Fruit fly (Drosophila melanogaster): ENCODE data around the gene CG3808.

Gene CG3808

dm6 chr3L:19045299-19046025 lies 45.1 kb upstream of the CG3808 start, which contains the start of gene nkd (continued):
- TF ChIP-seq unpg (GFP tag; optimal IDR thresholded peaks at IDR 0.05) (peak; percentile 93), CG12942 (GFP tag; optimal IDR thresholded peaks at IDR 0.05) (peak; percentile 92), tgo (GFP tag; IDR thresholded peaks at IDR 0.05) (peak; percentile 91), CG14014 (GFP tag; IDR thresholded peaks at IDR 0.05) (peak; percentile 95), CG17802 (tag; optimal IDR thresholded peaks at IDR 0.05) (peak; percentile 29), Stat92E (GFP tag; optimal IDR thresholded peaks at IDR 0.05) (peak in 1 of 3 experiments; percentile 71), cas (GFP tag; IDR thresholded peaks at IDR 0.05) (peak; percentile 82), corto (GFP tag; optimal IDR thresholded peaks at IDR 0.05) (peak; percentile 58), CG15514 (GFP tag; optimal IDR thresholded peaks at IDR 0.05) (peak; percentile 63), ato (GFP tag; IDR thresholded peaks at IDR 0.05; ENCODE audit: partially characterized antibody) (peak; percentile 49; the same call in 1 of the 2 replicates), br (optimal IDR thresholded peaks at IDR 0.05) (no peak), CG17829 (tag; optimal IDR thresholded peaks at IDR 0.05) (peak; percentile 94), CG12744 (GFP tag; optimal IDR thresholded peaks at IDR 0.05) (peak; percentile 61), ind (GFP tag; optimal IDR thresholded peaks at IDR 0.05) (peak; percentile 82), vfl (GFP tag; optimal IDR thresholded peaks at IDR 0.05) (peak; percentile 76), dan (GFP tag; IDR thresholded peaks at IDR 0.05) (no peak), CG11398 (GFP tag; optimal IDR thresholded peaks at IDR 0.05) (peak; percentile 61), ERR (GFP tag; optimal IDR thresholded peaks at IDR 0.05) (peak; percentile 4), peb (GFP tag; IDR thresholded peaks at IDR 0.05) (peak; percentile 62), CG8924 (tag; optimal IDR thresholded peaks at IDR 0.05) (peak; percentile 92), abd-A (tag; optimal IDR thresholded peaks at IDR 0.05) (peak; percentile 62), NK7.1 (GFP tag; optimal IDR thresholded peaks at IDR 0.05) (peak; percentile 41), CG5245 (GFP tag; optimal IDR thresholded peaks at IDR 0.05) (peak; percentile 46), CG13775 (GFP tag; optimal IDR thresholded peaks at IDR 0.05) (peak; percentile 71), pnt (GFP tag; optimal IDR thresholded peaks at IDR 0.05) (peak; percentile 29), Side (GFP tag; optimal IDR thresholded peaks at IDR 0.05) (peak; percentile 41), CG6254 (GFP tag; optimal IDR thresholded peaks at IDR 0.05) (peak; percentile 56), NC2α (GFP tag; optimal IDR thresholded peaks at IDR 0.05) (no peak), Hmx (GFP tag; optimal IDR thresholded peaks at IDR 0.05) (no peak), otp (GFP tag; IDR thresholded peaks at IDR 0.05) (peak; percentile 87), vvl (GFP tag; IDR thresholded peaks at IDR 0.05) (peak; percentile 97), YL-1 (GFP tag; optimal IDR thresholded peaks at IDR 0.05) (peak; percentile 30), sisA (GFP tag; IDR thresholded peaks at IDR 0.05) (peak; percentile 83), Oli (tag; optimal IDR thresholded peaks at IDR 0.05) (peak; percentile 90), CG11247 (GFP tag; IDR thresholded peaks at IDR 0.05) (peak; percentile 77), insv (GFP tag; optimal IDR thresholded peaks at IDR 0.05) (peak in 1 of 2 experiments; percentile 34), CG10979 (tag; optimal IDR thresholded peaks at IDR 0.05) (peak; percentile 93), prd (optimal IDR thresholded peaks at IDR 0.05) (no peak), prd (GFP tag; IDR thresholded peaks at IDR 0.05) (peak; percentile 92), CG2120 (GFP tag; optimal IDR thresholded peaks at IDR 0.05) (peak; percentile 90), bsh (GFP tag; optimal IDR thresholded peaks at IDR 0.05) (peak; percentile 19 to 94), ap (GFP tag; IDR thresholded peaks at IDR 0.05) (peak; percentile 88), disco-r (GFP tag; optimal IDR thresholded peaks at IDR 0.05) (no peak), CG4424 (GFP tag; optimal IDR thresholded peaks at IDR 0.05) (peak; percentile 82), CG7786 (GFP tag; optimal IDR thresholded peaks at IDR 0.05) (peak; percentile 66), Bdp1 (GFP tag; optimal IDR thresholded peaks at IDR 0.05) (peak; percentile 15), pan (optimal IDR thresholded peaks at IDR 0.05) (peak in 1 of 2 experiments; percentile 23), pan (GFP tag; optimal IDR thresholded peaks at IDR 0.05 in 1 of 2, IDR thresholded peaks at IDR 0.05 in 1 of 2) (peak in 1 of 2 experiments; percentile 95), CG16815 (GFP tag; optimal IDR thresholded peaks at IDR 0.05) (peak; percentile 52), CG12104 (GFP tag; optimal IDR thresholded peaks at IDR 0.05) (peak; percentile 38)
